Fruit fly (Drosophila melanogaster) whole organism, adult: Measurements from ENCODE around the gene CG17272.

Experiments
- CG11617 ChIP-seq: fragments of 200-800 bp; sonication (Bioruptor generic); optimal IDR thresholded peaks from 2 replicates; lab custom pipeline; 2017; ENCODE audit warnings: mild to moderate bottlenecking, missing biosample characterization, missing genetic modification reagents, missing genetic modification characterization
- CG12768 ChIP-seq: fragments of 200-800 bp; sonication (Bioruptor generic); optimal IDR thresholded peaks from 2 replicates; lab custom pipeline; 2017; ENCODE audit warnings: missing biosample characterization, missing genetic modification characterization, mild to moderate bottlenecking, moderate library complexity, missing genetic modification reagents
- CG14711 ChIP-seq: fragments of 200-800 bp; sonication (Bioruptor generic); optimal IDR thresholded peaks from 2 replicates; lab custom pipeline; 2018; ENCODE audit warnings: missing biosample characterization, mild to moderate bottlenecking, missing genetic modification characterization, moderate library complexity
- CG1620 ChIP-seq: fragments of 200-800 bp; sonication (Bioruptor generic); optimal IDR thresholded peaks from 2 replicates; lab custom pipeline; 2016; ENCODE audit warnings: missing biosample characterization, missing genetic modification characterization
- CG33017 ChIP-seq: fragments of 200-800 bp; sonication (Bioruptor generic); optimal IDR thresholded peaks from 2 replicates; lab custom pipeline; 2018; ENCODE audit warnings: missing biosample characterization, mild to moderate bottlenecking, missing genetic modification characterization, moderate library complexity
- CG5204 ChIP-seq: fragments of 200-800 bp; sonication (Bioruptor generic); optimal IDR thresholded peaks from 2 replicates; lab custom pipeline; 2016; ENCODE audit warnings: missing biosample characterization, missing genetic modification characterization
- CG7045 ChIP-seq: fragments of 200-800 bp; sonication (Bioruptor generic); optimal IDR thresholded peaks from 2 replicates; lab custom pipeline; 2017; ENCODE audit warnings: missing biosample characterization, mild to moderate bottlenecking, missing genetic modification characterization
- CG7101 ChIP-seq: fragments of 200-800 bp; sonication (Bioruptor generic); optimal IDR thresholded peaks from 2 replicates; lab custom pipeline; 2018; ENCODE audit warnings: missing biosample characterization, mild to moderate bottlenecking, missing genetic modification characterization, moderate library complexity
- Clk ChIP-seq: fragments of 200-800 bp; sonication (Bioruptor generic); optimal IDR thresholded peaks from 2 replicates; lab custom pipeline; 2017; ENCODE audit warnings: missing biosample characterization, missing genetic modification characterization
- Crg-1 ChIP-seq: fragments of 200-800 bp; sonication (Bioruptor generic); optimal IDR thresholded peaks from 2 replicates; lab custom pipeline; 2016; ENCODE audit warnings: missing biosample characterization, missing genetic modification characterization
- Hr96 ChIP-seq: fragments of 200-800 bp; sonication (Bioruptor generic); optimal IDR thresholded peaks from 2 replicates; lab custom pipeline; 2016; ENCODE audit warnings: missing biosample characterization, missing genetic modification characterization
- Mnt ChIP-seq: fragments of 200-800 bp; sonication (Bioruptor generic); optimal IDR thresholded peaks from 2 replicates; lab custom pipeline; 2016; ENCODE audit warnings: missing biosample characterization, mild to moderate bottlenecking, missing genetic modification characterization
- bab1 ChIP-seq: fragments of 200-800 bp; sonication (Bioruptor generic); optimal IDR thresholded peaks from 3 replicates; lab custom pipeline; 2019; ENCODE audit warnings: missing biosample characterization, mild to moderate bottlenecking, missing genetic modification characterization, moderate library complexity
- cic ChIP-seq: fragments of 200-800 bp; sonication (Bioruptor generic); optimal IDR thresholded peaks from 2 replicates; lab custom pipeline; 2017; ENCODE audit warnings: missing biosample characterization, mild to moderate bottlenecking, missing genetic modification characterization, moderate library complexity
- cnc ChIP-seq, 2 experiments: fragments of >200 bp; optimal IDR thresholded peaks; 2 replicates each; lab custom pipeline; 2017
- kay ChIP-seq: fragments of 200-800 bp; sonication (Bioruptor generic); peaks from one replicate; lab custom pipeline; 2016; ENCODE audit warnings: missing biosample characterization, missing genetic modification characterization, borderline replicate concordance
- ovo ChIP-seq: fragments of 200-800 bp; sonication (Bioruptor generic); optimal IDR thresholded peaks from 2 replicates; lab custom pipeline; 2016; ENCODE audit warnings: missing biosample characterization, missing genetic modification characterization
- pad ChIP-seq: fragments of 200-800 bp; sonication (Bioruptor generic); optimal IDR thresholded peaks from 3 replicates; lab custom pipeline; 2017; ENCODE audit warnings: missing biosample characterization, missing genetic modification characterization, mild to moderate bottlenecking, moderate library complexity, missing genetic modification reagents
- tj ChIP-seq: fragments of 200-800 bp; sonication (Bioruptor generic); optimal IDR thresholded peaks from 3 replicates; lab custom pipeline; 2017; ENCODE audit warnings: missing biosample characterization, mild to moderate bottlenecking, missing genetic modification characterization, moderate library complexity
- toe ChIP-seq: fragments of 200-800 bp; sonication (Bioruptor generic); optimal IDR thresholded peaks from 2 replicates; lab custom pipeline; 2016; ENCODE audit warnings: missing biosample characterization, missing genetic modification characterization

Gene CG17272

dm6 chr3R:20830963-20831362 lies 6.9 kb upstream of the CG17272 start, which contains the start of gene CG31223:
Gene CG31223 (plus strand): TSS chr3R:20831127.
- TF ChIP-seq CG33017 = no peak
- peak; percentile 2 for TF ChIP-seq kay (GFP tag; lab: Kevin White, UChicago)

- TF ChIP-seq tj (GFP tag; lab: Kevin White, UChicago) (no peak), CG14711 (tag; lab: Kevin White, UChicago) (no peak), Hr96 (GFP tag; lab: Kevin White, UChicago) (peak; percentile 40), CG7045 (peak; percentile 12), CG11617 (GFP tag; lab: Kevin White, UChicago) (peak; percentile 64), kay (GFP tag; lab: Kevin White, UChicago) (no peak), toe (GFP tag; lab: Kevin White, UChicago) (no peak), cic (GFP tag; lab: Kevin White, UChicago) (peak; percentile 6), Mnt (GFP tag; lab: Kevin White, UChicago) (peak; percentile 69), CG12768 (peak; percentile 31), Clk (GFP tag; lab: Kevin White, UChicago) (no peak), Crg-1 (peak; percentile 72), bab1 (GFP tag; lab: Kevin White, UChicago) (peak; percentile 8), CG33017 (peak; percentile 24), CG5204 (no peak), CG7101 (tag; lab: Kevin White, UChicago) (peak; percentile 40), CG1620 (GFP tag; lab: Kevin White, UChicago) (peak; percentile 69), ovo (GFP tag; lab: Kevin White, UChicago) (peak; percentile 32), pad (GFP tag; lab: Kevin White, UChicago) (no peak), cnc (optimal IDR thresholded peaks at IDR 0.05; lab: Kevin White, UChicago) (no peak)
These were observed 6.2 kb upstream of the CG17272 start, which contains the start of gene Adss for dm6 chr3R:20830153-20830695. Gene Adss (minus strand): TSS chr3R:20830580.

- TF ChIP-seq CG14711 (tag; lab: Kevin White, UChicago) (no peak), Clk (GFP tag; lab: Kevin White, UChicago) (peak; percentile 8), CG11617 (GFP tag; lab: Kevin White, UChicago) (peak; percentile 30), CG1620 (GFP tag; lab: Kevin White, UChicago) (no peak), Mnt (GFP tag; lab: Kevin White, UChicago) (peak; percentile 98), CG7045 (peak; percentile 11), CG33017 (no peak), bab1 (GFP tag; lab: Kevin White, UChicago) (no peak), Hr96 (GFP tag; lab: Kevin White, UChicago) (no peak), CG12768 (peak; percentile 3), cnc (optimal IDR thresholded peaks at IDR 0.05; lab: Kevin White, UChicago) (no peak), ovo (GFP tag; lab: Kevin White, UChicago) (no peak), cic (GFP tag; lab: Kevin White, UChicago) (peak; percentile 54), CG5204 (no peak), kay (GFP tag; lab: Kevin White, UChicago) (peak; percentile 35), tj (GFP tag; lab: Kevin White, UChicago) (peak; percentile 89), toe (GFP tag; lab: Kevin White, UChicago) (no peak), pad (GFP tag; lab: Kevin White, UChicago) (no peak), CG7101 (tag; lab: Kevin White, UChicago) (no peak), Crg-1 (no peak)
These were observed 5.5 kb upstream of the CG17272 start for dm6 chr3R:20829416-20830131.

dm6 chr3R:20828520-20829415 lies 4.7 kb upstream of the CG17272 start:
- TF ChIP-seq CG5204 (no peak), CG11617 (GFP tag; lab: Kevin White, UChicago) (no peak), Mnt (GFP tag; lab: Kevin White, UChicago) (peak; percentile 14), pad (GFP tag; lab: Kevin White, UChicago) (no peak), CG33017 (no peak), tj (GFP tag; lab: Kevin White, UChicago) (peak; percentile 94), kay (GFP tag; lab: Kevin White, UChicago) (no peak), cic (GFP tag; lab: Kevin White, UChicago) (peak; percentile 39), Hr96 (GFP tag; lab: Kevin White, UChicago) (no peak), Crg-1 (peak; percentile 45)

dm6 chr3R:20826929-20827328 lies 2.9 kb upstream of the CG17272 start:
- TF ChIP-seq toe (GFP tag; lab: Kevin White, UChicago) = no peak
- no peak for TF ChIP-seq kay (GFP tag; lab: Kevin White, UChicago)
- no peak for TF ChIP-seq Mnt (GFP tag; lab: Kevin White, UChicago)
- no peak for TF ChIP-seq CG33017
- TF ChIP-seq CG7045 = peak; percentile 2
- no peak for TF ChIP-seq Hr96 (GFP tag; lab: Kevin White, UChicago)
- TF ChIP-seq CG7101 (tag; lab: Kevin White, UChicago) = no peak
- peak; percentile 32 for TF ChIP-seq CG12768
- TF ChIP-seq CG14711 (tag; lab: Kevin White, UChicago) = no peak
- TF ChIP-seq ovo (GFP tag; lab: Kevin White, UChicago) = no peak
- no peak for TF ChIP-seq CG11617 (GFP tag; lab: Kevin White, UChicago)
- TF ChIP-seq pad (GFP tag; lab: Kevin White, UChicago) = no peak
- TF ChIP-seq CG1620 (GFP tag; lab: Kevin White, UChicago) = no peak
- TF ChIP-seq Clk (GFP tag; lab: Kevin White, UChicago) = no peak
- no peak for TF ChIP-seq tj (GFP tag; lab: Kevin White, UChicago)
- peak; percentile 35 for TF ChIP-seq cic (GFP tag; lab: Kevin White, UChicago)
- peak in 1 of 2 experiments; percentile 23 for TF ChIP-seq cnc (optimal IDR thresholded peaks at IDR 0.05; lab: Kevin White, UChicago)
- TF ChIP-seq CG5204 = no peak
- no peak for TF ChIP-seq Crg-1
- TF ChIP-seq bab1 (GFP tag; lab: Kevin White, UChicago) = no peak
